3 fruit fly cellular contexts compared by ENCODE assay signal in the genomic region with DNA sequence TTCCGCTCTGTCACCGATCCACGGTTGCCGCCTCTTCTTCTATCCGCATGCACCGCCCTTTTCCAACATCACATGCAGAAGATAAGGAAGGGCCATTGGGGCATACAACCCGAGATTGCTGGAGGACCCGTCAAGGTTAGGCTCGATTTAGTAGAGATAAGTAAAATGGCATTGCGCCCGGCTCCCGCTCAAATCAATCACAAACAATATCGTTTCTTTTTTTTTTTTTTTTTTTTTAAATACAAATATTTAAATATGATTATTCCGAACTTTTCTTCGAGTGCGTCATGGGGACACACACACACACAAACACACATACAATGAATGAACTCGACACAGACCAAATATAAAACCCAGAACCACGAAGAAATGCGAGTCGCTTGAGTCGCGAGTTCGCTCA.
TF ChIP-seq lines count a peak whose summit lies in the region.

No protein-coding gene starts in this region.

- no peak for TF ChIP-seq CTCF in whole organism, embryonic (GFP tag; optimal IDR thresholded peaks at IDR 0.05; lab: Kevin White, UChicago)

TF ChIP-seq in whole organism, embryonic, 481 proteins besides CTCF, POLR2A, EP300 and RAD21 (continues in another document):
- TF ChIP-seq CG14710 (tag; optimal IDR thresholded peaks at IDR 0.05; lab: Kevin White, UChicago) (peak; percentile 6), ci (GFP tag; IDR thresholded peaks at IDR 0.05; lab: Robert Waterston, UW) (peak; percentile 53; the same call in 2 of the 3 replicates), CG9797 (GFP tag; optimal IDR thresholded peaks at IDR 0.05; lab: Kevin White, UChicago) (no peak), CG17186 (GFP tag; optimal IDR thresholded peaks at IDR 0.05; lab: Kevin White, UChicago) (no peak), Doc3 (GFP tag; IDR thresholded peaks at IDR 0.05; lab: Robert Waterston, UW; ENCODE audit: partially characterized antibody) (no peak), bsh (GFP tag; optimal IDR thresholded peaks at IDR 0.05; lab: Kevin White, UChicago) (peak in 1 of 2 experiments; percentile 35), corto (GFP tag; optimal IDR thresholded peaks at IDR 0.05; lab: Kevin White, UChicago) (no peak), az2 (GFP tag; optimal IDR thresholded peaks at IDR 0.05; lab: Kevin White, UChicago) (no peak), otp (GFP tag; IDR thresholded peaks at IDR 0.05; lab: Robert Waterston, UW) (peak; percentile 13; the same call in 1 of the 3 replicates), Med (GFP tag; lab: Kevin White, UChicago) (peak; percentile 42), Blimp-1 (GFP tag; optimal IDR thresholded peaks at IDR 0.05; lab: Kevin White, UChicago) (peak; percentile 27), CG10959 (GFP tag; IDR thresholded peaks at IDR 0.05; lab: Robert Waterston, UW) (no peak), CG3407 (GFP tag; optimal IDR thresholded peaks at IDR 0.05; lab: Kevin White, UChicago) (peak; percentile 10), sens (GFP tag; lab: Kevin White, UChicago) (peak; percentile 60), CG32772 (GFP tag; IDR thresholded peaks at IDR 0.05; lab: Robert Waterston, UW) (0 out of 2 replicates have a peak, but pooled peaks have one; percentile 23), Deaf1 (tag; optimal IDR thresholded peaks at IDR 0.05; lab: Kevin White, UChicago) (no peak), CG12659 (GFP tag; optimal IDR thresholded peaks at IDR 0.05; lab: Kevin White, UChicago) (no peak), cg (GFP tag; optimal IDR thresholded peaks at IDR 0.05; lab: Kevin White, UChicago) (peak; percentile 21), Antp (GFP tag; optimal IDR thresholded peaks at IDR 0.05; lab: Kevin White, UChicago) (no peak), vfl (GFP tag; optimal IDR thresholded peaks at IDR 0.05; lab: Kevin White, UChicago) (no peak), CG17612 (GFP tag; IDR thresholded peaks at IDR 0.05; lab: Robert Waterston, UW) (no peak), dmrt11E (tag; optimal IDR thresholded peaks at IDR 0.05; lab: Kevin White, UChicago) (peak; percentile 15), Ssrp (tag; optimal IDR thresholded peaks at IDR 0.05; lab: Kevin White, UChicago) (peak; percentile 16), Ptx1 (GFP tag; IDR thresholded peaks at IDR 0.05; lab: Robert Waterston, UW) (0 out of 2 replicates have a peak, but pooled peaks have one; percentile 22), D19A (tag; optimal IDR thresholded peaks at IDR 0.05; lab: Kevin White, UChicago) (peak; percentile 2), CG2712 (tag; optimal IDR thresholded peaks at IDR 0.05; lab: Kevin White, UChicago) (peak; percentile 40), C15 (GFP tag; IDR thresholded peaks at IDR 0.05; lab: Robert Waterston, UW) (no peak), CG18262 (tag; optimal IDR thresholded peaks at IDR 0.05; lab: Kevin White, UChicago) (peak; percentile 29)

TF ChIP-seq in whole organism, prepupa, 60 proteins besides CTCF, POLR2A, EP300 and RAD21 (continues in another document):
- TF ChIP-seq CG7368 (GFP tag; optimal IDR thresholded peaks at IDR 0.05; lab: Kevin White, UChicago), result no peak
- TF ChIP-seq Eip78C (GFP tag; lab: Kevin White, UChicago), result peak; percentile 12
- peak; percentile 46 for TF ChIP-seq CG10631 (GFP tag; optimal IDR thresholded peaks at IDR 0.05; lab: Kevin White, UChicago)
- TF ChIP-seq CG31627 (GFP tag; optimal IDR thresholded peaks at IDR 0.05; lab: Kevin White, UChicago), result no peak
- TF ChIP-seq CG6854 (GFP tag; optimal IDR thresholded peaks at IDR 0.05; lab: Kevin White, UChicago), result no peak
- TF ChIP-seq Eip75B (GFP tag; optimal IDR thresholded peaks at IDR 0.05; lab: Kevin White, UChicago), result no peak
- no peak for TF ChIP-seq lz (GFP tag; optimal IDR thresholded peaks at IDR 0.05; lab: Kevin White, UChicago)
- no peak for TF ChIP-seq OdsH (GFP tag; optimal IDR thresholded peaks at IDR 0.05; lab: Kevin White, UChicago)
- no peak for TF ChIP-seq ss (GFP tag; optimal IDR thresholded peaks at IDR 0.05; lab: Kevin White, UChicago)
- no peak for TF ChIP-seq dac (GFP tag; optimal IDR thresholded peaks at IDR 0.05; lab: Kevin White, UChicago)
- no peak for TF ChIP-seq CG16779 (tag; optimal IDR thresholded peaks at IDR 0.05; lab: Kevin White, UChicago)
- TF ChIP-seq Sox14 (GFP tag; optimal IDR thresholded peaks at IDR 0.05; lab: Kevin White, UChicago), result no peak
- peak; percentile 4 for TF ChIP-seq esn (GFP tag; optimal IDR thresholded peaks at IDR 0.05; lab: Kevin White, UChicago)
- no peak for TF ChIP-seq Lpt (GFP tag; optimal IDR thresholded peaks at IDR 0.05; lab: Kevin White, UChicago)
- no peak for TF ChIP-seq spab (GFP tag; optimal IDR thresholded peaks at IDR 0.05; lab: Kevin White, UChicago)
- no peak for TF ChIP-seq Met (GFP tag; optimal IDR thresholded peaks at IDR 0.05; lab: Kevin White, UChicago)
- TF ChIP-seq CG10669 (GFP tag; optimal IDR thresholded peaks at IDR 0.05; lab: Kevin White, UChicago), result peak; percentile 3
- TF ChIP-seq Smox (GFP tag; optimal IDR thresholded peaks at IDR 0.05; lab: Kevin White, UChicago), result no peak
- 0 out of 3 replicates have a peak, but pooled peaks have one; percentile 21 for TF ChIP-seq eg (GFP tag; IDR thresholded peaks at IDR 0.05; lab: Robert Waterston, UW)
- TF ChIP-seq topi (GFP tag; optimal IDR thresholded peaks at IDR 0.05; lab: Kevin White, UChicago), result no peak
- TF ChIP-seq CG8119 (GFP tag; IDR thresholded peaks at IDR 0.05; lab: Robert Waterston, UW), result peak; percentile 58; the same call in 2 of the 3 replicates
- no peak for TF ChIP-seq Eip93F (GFP tag; optimal IDR thresholded peaks at IDR 0.05; lab: Kevin White, UChicago)
- peak; percentile 4 for TF ChIP-seq CG6276 (GFP tag; optimal IDR thresholded peaks at IDR 0.05; lab: Kevin White, UChicago)
- TF ChIP-seq CG6163 (GFP tag; IDR thresholded peaks at IDR 0.05; lab: Robert Waterston, UW), result peak; percentile 44; the same call in 1 of the 3 replicates
- peak; percentile 8 for TF ChIP-seq net (GFP tag; optimal IDR thresholded peaks at IDR 0.05; lab: Kevin White, UChicago)
- TF ChIP-seq CG6792 (GFP tag; optimal IDR thresholded peaks at IDR 0.05; lab: Kevin White, UChicago), result peak; percentile 1
- TF ChIP-seq salr (GFP tag; optimal IDR thresholded peaks at IDR 0.05; lab: Kevin White, UChicago), result peak in 1 of 2 experiments; percentile 23
- no peak for TF ChIP-seq CG8632 (GFP tag; optimal IDR thresholded peaks at IDR 0.05; lab: Kevin White, UChicago)
- peak; percentile 47 for TF ChIP-seq CG32006 (GFP tag; optimal IDR thresholded peaks at IDR 0.05; lab: Kevin White, UChicago)
- peak; percentile 21 for TF ChIP-seq CG3919 (GFP tag; optimal IDR thresholded peaks at IDR 0.05; lab: Kevin White, UChicago)
- TF ChIP-seq Ets96B (tag; optimal IDR thresholded peaks at IDR 0.05; lab: Kevin White, UChicago), result no peak

TF ChIP-seq in whole organism, pupa, 21 proteins besides CTCF, POLR2A, EP300 and RAD21:
- TF ChIP-seq Pif1B (GFP tag; optimal IDR thresholded peaks at IDR 0.05; lab: Kevin White, UChicago) (peak; percentile 37), Ets98B (GFP tag; IDR thresholded peaks at IDR 0.05; lab: Robert Waterston, UW) (peak; percentile 10; the same call in 1 of the 2 replicates), fd96Ca (GFP tag; IDR thresholded peaks at IDR 0.05; lab: Robert Waterston, UW) (peak; percentile 66; the same call in 2 of the 3 replicates), CG12605 (GFP tag; IDR thresholded peaks at IDR 0.05; lab: Robert Waterston, UW) (peak; percentile 39; the same call in 1 of the 2 replicates), CG14655 (GFP tag; optimal IDR thresholded peaks at IDR 0.05; lab: Kevin White, UChicago) (no peak), CG8159 (tag; optimal IDR thresholded peaks at IDR 0.05; lab: Kevin White, UChicago) (peak; percentile 20), CG4496 (GFP tag; IDR thresholded peaks at IDR 0.05; lab: Robert Waterston, UW) (peak; percentile 57; the same call in 2 of the 3 replicates), CG9948 (tag; optimal IDR thresholded peaks at IDR 0.05; lab: Kevin White, UChicago) (peak; percentile 31), CG17806 (tag; optimal IDR thresholded peaks at IDR 0.05; lab: Kevin White, UChicago) (peak; percentile 16), rn (GFP tag; IDR thresholded peaks at IDR 0.05; lab: Robert Waterston, UW) (no peak), D1 (tag; optimal IDR thresholded peaks at IDR 0.05; lab: Kevin White, UChicago) (no peak)
TF ChIP-seq in whole organism, pupa: peak in this region for 8.
